Worm (Caenorhabditis elegans): ENCODE results near the gene klp-18.

The klp-18 gene

ce11 chrIV:7047762-7048178 lies 7.8 kb downstream of the klp-18 start (continued):
- peak; percentile 66 to 67 for TF ChIP-seq lsy-2 (tag; optimal IDR thresholded peaks at IDR 0.05)
- TF ChIP-seq isw-1 (GFP tag; IDR thresholded peaks at IDR 0.05) = no peak
- no peak for TF ChIP-seq dsc-1 (tag; optimal IDR thresholded peaks at IDR 0.05)
- no peak for TF ChIP-seq aha-1 (tag; optimal IDR thresholded peaks at IDR 0.05)
- peak; percentile 78 for TF ChIP-seq grh-1 (GFP tag; IDR thresholded peaks at IDR 0.05)
- TF ChIP-seq Y116A8C.19 (tag; optimal IDR thresholded peaks at IDR 0.05; ENCODE audit: borderline replicate concordance) = no peak
- no peak for TF ChIP-seq fkh-4 (tag; optimal IDR thresholded peaks at IDR 0.05; ENCODE audit: borderline replicate concordance)
- peak; percentile 71 for TF ChIP-seq fos-1 (tag; optimal IDR thresholded peaks at IDR 0.05)

ce11 chrIV:7048637-7049245 lies 8.7 kb downstream of the klp-18 start:
- TF ChIP-seq sox-4 (tag; optimal IDR thresholded peaks at IDR 0.05) (no peak), sptf-1 (tag; optimal IDR thresholded peaks at IDR 0.05) (no peak), ceh-8 (GFP tag; optimal IDR thresholded peaks at IDR 0.05) (no peak), pag-3 (tag; optimal IDR thresholded peaks at IDR 0.05; ENCODE audit: borderline replicate concordance, insufficient read depth) (no peak), lin-39 (tag; optimal IDR thresholded peaks at IDR 0.05) (no peak), ztf-4 (tag; optimal IDR thresholded peaks at IDR 0.05) (peak; percentile 6), Y116A8C.19 (tag; optimal IDR thresholded peaks at IDR 0.05; ENCODE audit: borderline replicate concordance) (no peak), nhr-84 (tag; optimal IDR thresholded peaks at IDR 0.05) (no peak), unc-62 (GFP tag; optimal IDR thresholded peaks at IDR 0.05) (no peak), egl-13 (tag; optimal IDR thresholded peaks at IDR 0.05) (no peak), zag-1 (tag; optimal IDR thresholded peaks at IDR 0.05) (no peak), C34B4.2 (tag; optimal IDR thresholded peaks at IDR 0.05) (no peak), zip-4 (GFP tag; optimal IDR thresholded peaks at IDR 0.05) (no peak), lsy-2 (tag; optimal IDR thresholded peaks at IDR 0.05) (peak in 1 of 2 experiments; percentile 33), nhr-71 (tag; optimal IDR thresholded peaks at IDR 0.05) (peak; percentile 62), lin-13 (GFP tag; optimal IDR thresholded peaks at IDR 0.05) (no peak), jun-1 (tag; optimal IDR thresholded peaks at IDR 0.05) (no peak), F16B12.6 (tag; optimal IDR thresholded peaks at IDR 0.05) (no peak), egl-27 (tag; optimal IDR thresholded peaks at IDR 0.05) (no peak), fkh-4 (tag; optimal IDR thresholded peaks at IDR 0.05; ENCODE audit: borderline replicate concordance) (no peak), dsc-1 (tag; optimal IDR thresholded peaks at IDR 0.05) (no peak), hlh-17 (GFP tag; optimal IDR thresholded peaks at IDR 0.05; ENCODE audit: borderline replicate concordance) (no peak), mef-2 (tag; optimal IDR thresholded peaks at IDR 0.05) (no peak), unc-98 (GFP tag; IDR thresholded peaks at IDR 0.05) (no peak), nhr-12 (tag; optimal IDR thresholded peaks at IDR 0.05) (no peak), hlh-4 (tag; optimal IDR thresholded peaks at IDR 0.05) (no peak), nhr-76 (tag; optimal IDR thresholded peaks at IDR 0.05) (no peak), C16A3.4 (tag; optimal IDR thresholded peaks at IDR 0.05) (no peak), ceh-88 (GFP tag; IDR thresholded peaks at IDR 0.05) (no peak), tlp-1 (tag; optimal IDR thresholded peaks at IDR 0.05) (no peak), xbp-1 (tag; optimal IDR thresholded peaks at IDR 0.05) (no peak), ceh-90 (tag; optimal IDR thresholded peaks at IDR 0.05) (no peak), aly-2 (tag; optimal IDR thresholded peaks at IDR 0.05) (no peak), dpl-1 (GFP tag; optimal IDR thresholded peaks at IDR 0.05) (no peak), nhr-19 (GFP tag; conservative IDR thresholded peaks at IDR 0.05) (peak; percentile 57), unc-130 (tag; optimal IDR thresholded peaks at IDR 0.05) (no peak), nhr-11 (tag; optimal IDR thresholded peaks at IDR 0.05) (no peak), rnt-1 (tag; optimal IDR thresholded peaks at IDR 0.05) (no peak), ceh-82 (tag; optimal IDR thresholded peaks at IDR 0.05) (no peak), pqm-1 (tag; optimal IDR thresholded peaks at IDR 0.05) (no peak), nhr-237 (tag; optimal IDR thresholded peaks at IDR 0.05) (no peak), fkh-10 (GFP tag; optimal IDR thresholded peaks at IDR 0.05) (no peak), elt-3 (tag; optimal IDR thresholded peaks at IDR 0.05) (peak in 2 of 6 experiments; percentile 31 to 57), snu-23 (GFP tag; optimal IDR thresholded peaks at IDR 0.05) (peak; percentile 50), nhr-28 (tag; optimal IDR thresholded peaks at IDR 0.05) (no peak), lin-35 (GFP tag; optimal IDR thresholded peaks at IDR 0.05) (peak in 1 of 2 experiments; percentile 66)
